Worm (Caenorhabditis elegans): Measurements from ENCODE around the gene sgca-1.

DNA sequence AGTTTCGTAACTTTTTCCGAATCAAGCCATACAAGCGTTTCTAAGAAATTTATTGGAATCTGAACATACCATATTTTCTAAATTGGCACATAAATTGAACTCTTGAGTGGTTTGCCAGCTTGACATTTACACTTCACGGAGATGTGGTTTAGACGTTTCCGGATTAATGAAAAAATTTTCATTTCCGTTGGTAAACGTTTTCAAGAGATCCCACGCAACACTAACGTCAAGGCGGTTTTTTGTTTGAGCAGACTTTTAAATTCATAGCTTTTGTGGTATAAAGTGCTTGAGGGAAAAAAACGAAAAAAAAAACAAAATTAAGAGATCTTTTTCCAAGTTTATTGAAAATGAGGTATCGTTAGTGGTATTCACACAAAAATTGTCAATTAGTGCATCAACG, 45.8 kb upstream of the sgca-1 start, which contains the start of gene F41B4.2:
- TF ChIP-seq mep-1 (tag; optimal IDR thresholded peaks at IDR 0.05) (no peak), elt-3 (tag; optimal IDR thresholded peaks at IDR 0.05) (no peak), blmp-1 (tag; optimal IDR thresholded peaks at IDR 0.05) (no peak), snpc-4 (tag; optimal IDR thresholded peaks at IDR 0.05) (no peak), flh-1 (GFP tag; optimal IDR thresholded peaks at IDR 0.05) (no peak), pha-4 (tag; optimal IDR thresholded peaks at IDR 0.05) (no peak), lsy-2 (tag; optimal IDR thresholded peaks at IDR 0.05) (no peak)

Data from whole organism, mixed stage, embryonic.